Fruit fly (Drosophila melanogaster) whole organism, embryonic: ENCODE results near the gene Phs.

Experiments
- CG10267 ChIP-seq: fragments of 200-800 bp; sonication (Bioruptor generic); optimal IDR thresholded peaks from 2 replicates; lab custom pipeline; 2018; ENCODE audit warnings: missing biosample characterization, mild to moderate bottlenecking, missing genetic modification characterization, moderate library complexity
- CG10979 ChIP-seq: fragments of 200-800 bp; sonication (Bioruptor generic); optimal IDR thresholded peaks from 2 replicates; lab custom pipeline; 2018; ENCODE audit warnings: missing biosample characterization, mild to moderate bottlenecking, missing genetic modification characterization, moderate library complexity
- CG11085 ChIP-seq: fragments of 200-800 bp; sonication (Bioruptor generic); IDR thresholded peaks from 2 replicates; pipeline ENCODE4 v1.3.6; 2022; ENCODE audit warnings: missing biosample characterization, missing genetic modification characterization
- CG11723 ChIP-seq: fragments of 200-800 bp; sonication (Bioruptor generic); optimal IDR thresholded peaks from 2 replicates; lab custom pipeline; 2017; ENCODE audit warnings: missing biosample characterization, mild to moderate bottlenecking, missing genetic modification characterization
- CG1233 ChIP-seq: fragments of 200-800 bp; sonication (Bioruptor generic); optimal IDR thresholded peaks from 4 replicates; lab custom pipeline; 2018; ENCODE audit warnings: missing biosample characterization, mild to moderate bottlenecking, missing genetic modification characterization
- CG12391 ChIP-seq: fragments of 200-800 bp; sonication (Bioruptor generic); optimal IDR thresholded peaks from 3 replicates; lab custom pipeline; 2018; ENCODE audit warnings: missing biosample characterization, mild to moderate bottlenecking, missing genetic modification characterization, moderate library complexity
- CG12659 ChIP-seq: fragments of 200-800 bp; sonication (Bioruptor generic); optimal IDR thresholded peaks from 3 replicates; lab custom pipeline; 2017; ENCODE audit warnings: mild to moderate bottlenecking, missing biosample characterization, missing genetic modification reagents, missing genetic modification characterization
- CG13775 ChIP-seq: fragments of 200-800 bp; sonication (Bioruptor generic); optimal IDR thresholded peaks from 3 replicates; lab custom pipeline; 2017; ENCODE audit warnings: missing biosample characterization, mild to moderate bottlenecking, missing genetic modification characterization
- CG14710 ChIP-seq: fragments of 200-800 bp; sonication (Bioruptor generic); optimal IDR thresholded peaks from 3 replicates; lab custom pipeline; 2019; ENCODE audit warnings: missing biosample characterization, mild to moderate bottlenecking, missing genetic modification characterization, moderate library complexity
- CG1529 ChIP-seq: fragments of 200-800 bp; sonication (Bioruptor generic); optimal IDR thresholded peaks from 3 replicates; lab custom pipeline; 2018; ENCODE audit warnings: missing biosample characterization, missing genetic modification characterization
- CG15601 ChIP-seq: fragments of 200-800 bp; sonication (Bioruptor generic); optimal IDR thresholded peaks from 3 replicates; lab custom pipeline; 2019; ENCODE audit warnings: missing biosample characterization, mild to moderate bottlenecking, missing genetic modification characterization, moderate library complexity
- CG1602 ChIP-seq: fragments of 200-800 bp; sonication (Bioruptor generic); optimal IDR thresholded peaks from 3 replicates; lab custom pipeline; 2016; ENCODE audit warnings: missing biosample characterization, missing genetic modification characterization
- CG16815 ChIP-seq: fragments of 200-800 bp; sonication (Bioruptor generic); optimal IDR thresholded peaks from 3 replicates; lab custom pipeline; 2017; ENCODE audit warnings: missing biosample characterization, mild to moderate bottlenecking, missing genetic modification characterization
- CG17359 ChIP-seq: fragments of 200-800 bp; sonication (Bioruptor generic); optimal IDR thresholded peaks from 3 replicates; lab custom pipeline; 2018; ENCODE audit warnings: missing biosample characterization, mild to moderate bottlenecking, missing genetic modification characterization, moderate library complexity
- CG18619 ChIP-seq: fragments of 200-800 bp; sonication (Bioruptor generic); optimal IDR thresholded peaks from 3 replicates; lab custom pipeline; 2017; ENCODE audit warnings: missing biosample characterization, mild to moderate bottlenecking, missing genetic modification characterization
- CG30403 ChIP-seq: fragments of 200-800 bp; sonication (Bioruptor generic); optimal IDR thresholded peaks from 3 replicates; lab custom pipeline; 2016; ENCODE audit warnings: missing biosample characterization, missing genetic modification characterization
- CG31441 ChIP-seq: fragments of 200-800 bp; sonication (Bioruptor generic); IDR thresholded peaks from 2 replicates; pipeline ENCODE4 v1.3.6; 2022; ENCODE audit warnings: missing biosample characterization, missing genetic modification characterization
- CG33557 ChIP-seq: fragments of 200-800 bp; sonication (Bioruptor generic); optimal IDR thresholded peaks from 2 replicates; lab custom pipeline; 2019; ENCODE audit warnings: missing biosample characterization, mild to moderate bottlenecking, missing genetic modification characterization, moderate library complexity
- CG5245 ChIP-seq: fragments of 200-800 bp; sonication (Bioruptor generic); optimal IDR thresholded peaks from 3 replicates; lab custom pipeline; 2016; ENCODE audit warnings: missing biosample characterization, missing genetic modification characterization
- CG6175 ChIP-seq: fragments of 200-800 bp; sonication (Bioruptor generic); IDR thresholded peaks from 3 replicates; pipeline ENCODE4 v1.3.6; 2022; ENCODE audit warnings: missing biosample characterization, missing genetic modification characterization
- CG8924 ChIP-seq: fragments of 200-800 bp; optimal IDR thresholded peaks from 3 replicates; lab custom pipeline; 2019; ENCODE audit warnings: missing biosample characterization, mild to moderate bottlenecking, missing genetic modification characterization, moderate library complexity
- Chrac-16 ChIP-seq: fragments of 200-800 bp; sonication (Bioruptor generic); optimal IDR thresholded peaks from 3 replicates; lab custom pipeline; 2016; ENCODE audit warnings: missing biosample characterization, missing genetic modification characterization
- CoRest ChIP-seq: fragments of 200-800 bp; sonication (Bioruptor generic); optimal IDR thresholded peaks from 3 replicates; lab custom pipeline; 2018; ENCODE audit warnings: missing biosample characterization, mild to moderate bottlenecking, missing genetic modification characterization, moderate library complexity
- CrebB ChIP-seq: fragments of 200-800 bp; sonication (Bioruptor generic); optimal IDR thresholded peaks from 3 replicates; lab custom pipeline; 2018; ENCODE audit warnings: missing biosample characterization, mild to moderate bottlenecking, missing genetic modification characterization
- D19A ChIP-seq: fragments of 200-800 bp; optimal IDR thresholded peaks from 3 replicates; lab custom pipeline; 2019; ENCODE audit warnings: missing biosample characterization, mild to moderate bottlenecking, missing genetic modification characterization, moderate library complexity
- Fer2 ChIP-seq: fragments of 200-800 bp; sonication (Bioruptor generic); optimal IDR thresholded peaks from 2 replicates; lab custom pipeline; 2018; ENCODE audit warnings: missing biosample characterization, mild to moderate bottlenecking, missing genetic modification characterization, moderate library complexity
- Hsf ChIP-seq: fragments of 200-800 bp; sonication (Bioruptor generic); optimal IDR thresholded peaks from 3 replicates; lab custom pipeline; 2016; ENCODE audit warnings: missing biosample characterization, missing genetic modification characterization
- Jarid2 ChIP-seq: fragments of 200-800 bp; sonication (Bioruptor generic); optimal IDR thresholded peaks from 3 replicates; lab custom pipeline; 2017; ENCODE audit warnings: mild to moderate bottlenecking, missing biosample characterization, missing genetic modification reagents, missing genetic modification characterization
- Med ChIP-seq: fragments of 200-800 bp; sonication (Bioruptor generic); peaks from one replicate; lab custom pipeline; 2016; ENCODE audit warnings: missing biosample characterization, missing genetic modification characterization, mild to moderate bottlenecking, inconsistent platforms, moderate library complexity
- Spps ChIP-seq: fragments of 200-800 bp; sonication (Bioruptor generic); optimal IDR thresholded peaks from 2 replicates; lab custom pipeline; 2018; ENCODE audit warnings: missing biosample characterization, mild to moderate bottlenecking, missing genetic modification characterization
- Xrp1 ChIP-seq: fragments of 200-800 bp; sonication (Bioruptor generic); IDR thresholded peaks from 2 replicates; pipeline ENCODE4 v1.3.6; 2022; ENCODE audit warnings: missing biosample characterization, missing genetic modification characterization
- bbx ChIP-seq: fragments of 200-800 bp; sonication (Bioruptor generic); IDR thresholded peaks from 2 replicates; pipeline ENCODE4 v1.3.6; 2022; ENCODE audit warnings: missing biosample characterization, missing genetic modification characterization; ENCODE audit not compliant: partially characterized antibody
- chif ChIP-seq, 2 experiments: fragments of 200-800 bp; sonication (Bioruptor generic); optimal IDR thresholded peaks; 3 replicates each; lab custom pipeline; 2016; ENCODE audit warnings: missing biosample characterization in 2 of 2, missing genetic modification characterization in 2 of 2
- dmrt99B ChIP-seq: fragments of 200-800 bp; sonication (Bioruptor generic); optimal IDR thresholded peaks from 2 replicates; lab custom pipeline; 2018; ENCODE audit warnings: missing biosample characterization, mild to moderate bottlenecking, missing genetic modification characterization, moderate library complexity
- dpn ChIP-seq, 2 experiments: fragments of 200-800 bp; sonication (Bioruptor generic); optimal IDR thresholded peaks; 3 replicates each; lab custom pipeline; 2016; ENCODE audit warnings: missing biosample characterization in 2 of 2, missing genetic modification characterization in 2 of 2
- fd102C ChIP-seq: fragments of 200-800 bp; sonication (Bioruptor generic); optimal IDR thresholded peaks from 2 replicates; lab custom pipeline; 2018; ENCODE audit warnings: missing biosample characterization, mild to moderate bottlenecking, missing genetic modification characterization, moderate library complexity
- lab ChIP-seq: fragments of 200-800 bp; sonication (Bioruptor generic); optimal IDR thresholded peaks from 3 replicates; lab custom pipeline; 2017; ENCODE audit warnings: missing biosample characterization, missing genetic modification characterization, mild to moderate bottlenecking, moderate library complexity, missing genetic modification reagents
- nmo ChIP-seq: fragments of 200-800 bp; sonication (Bioruptor generic); optimal IDR thresholded peaks from 2 replicates; lab custom pipeline; 2018; ENCODE audit warnings: missing biosample characterization, mild to moderate bottlenecking, missing genetic modification characterization, moderate library complexity
- onecut ChIP-seq: fragments of 200-800 bp; sonication (Bioruptor generic); IDR thresholded peaks from 2 replicates; pipeline ENCODE4 v1.3.6; 2022; ENCODE audit warnings: missing biosample characterization, missing genetic modification characterization
- otp ChIP-seq: fragments of 200-800 bp; sonication (Bioruptor generic); IDR thresholded peaks from 3 replicates; pipeline ENCODE4, ENCODE4 v1.3.6; 2022; ENCODE audit warnings: missing biosample characterization, missing genetic modification characterization
- phol ChIP-seq: fragments of 200-800 bp; sonication (Bioruptor generic); optimal IDR thresholded peaks from 3 replicates; lab custom pipeline; 2018; ENCODE audit warnings: missing biosample characterization, mild to moderate bottlenecking, missing genetic modification characterization, moderate library complexity
- pita ChIP-seq: fragments of 200-800 bp; sonication (Bioruptor generic); optimal IDR thresholded peaks from 2 replicates; lab custom pipeline; 2017; ENCODE audit warnings: missing biosample characterization, mild to moderate bottlenecking, missing genetic modification characterization
- pum ChIP-seq: fragments of 200-800 bp; sonication (Bioruptor generic); optimal IDR thresholded peaks from 2 replicates; lab custom pipeline; 2016; ENCODE audit warnings: missing biosample characterization, missing genetic modification characterization
- repo ChIP-seq: fragments of 200-800 bp; sonication (Bioruptor generic); optimal IDR thresholded peaks from 2 replicates; lab custom pipeline; 2016; ENCODE audit warnings: missing biosample characterization, missing genetic modification characterization
- ro ChIP-seq: fragments of 200-800 bp; sonication (Bioruptor generic); IDR thresholded peaks from 2 replicates; pipeline ENCODE4 v1.3.6; 2022; ENCODE audit warnings: missing biosample characterization, missing genetic modification characterization
- sens ChIP-seq: fragments of 200-800 bp; sonication (Bioruptor generic); peaks from one replicate; lab custom pipeline; 2016; ENCODE audit warnings: missing biosample characterization, missing genetic modification characterization
- tio ChIP-seq: fragments of 200-800 bp; sonication (Bioruptor generic); optimal IDR thresholded peaks from 2 replicates; lab custom pipeline; 2017; ENCODE audit warnings: missing biosample characterization, missing genetic modification characterization, inconsistent platforms
- ttk ChIP-seq: fragments of 200-800 bp; sonication (Bioruptor generic); IDR thresholded peaks from 2 replicates; pipeline ENCODE4 v2.1.2; 2022; ENCODE audit warnings: missing biosample characterization, missing genetic modification characterization
- unpg ChIP-seq: fragments of 200-800 bp; sonication (Bioruptor generic); optimal IDR thresholded peaks from 3 replicates; lab custom pipeline; 2018; ENCODE audit warnings: missing biosample characterization, mild to moderate bottlenecking, missing genetic modification characterization, moderate library complexity
- zf30C ChIP-seq: fragments of 200-800 bp; sonication (Bioruptor generic); optimal IDR thresholded peaks from 3 replicates; lab custom pipeline; 2018; ENCODE audit warnings: missing biosample characterization, mild to moderate bottlenecking, missing genetic modification characterization

Phs gene

dm6 chr3L:15672800-15673199 is 53.1 kb downstream of the Phs start:
- TF ChIP-seq bbx (no peak), Jarid2 (GFP tag; lab: Kevin White, UChicago) (no peak), CG18619 (GFP tag; lab: Kevin White, UChicago) (no peak), ttk (no peak), CG8924 (tag; lab: Kevin White, UChicago) (peak; percentile 31), pum (GFP tag; lab: Kevin White, UChicago) (no peak), CG1233 (GFP tag; lab: Kevin White, UChicago) (no peak), Spps (tag; lab: Kevin White, UChicago) (peak; percentile 31), zf30C (GFP tag; lab: Kevin White, UChicago) (peak; percentile 19), pita (GFP tag; lab: Kevin White, UChicago) (no peak), chif (GFP tag; optimal IDR thresholded peaks at IDR 0.05; lab: Kevin White, UChicago) (peak; percentile 20 to 29), Hsf (peak; percentile 34), CG12391 (tag; lab: Kevin White, UChicago) (peak; percentile 54), tio (GFP tag; lab: Kevin White, UChicago) (peak; percentile 29), otp (GFP tag; lab: Robert Waterston, UW) (0 out of 3 replicates have a peak, but pooled peaks have one; percentile 15), CG33557 (GFP tag; lab: Kevin White, UChicago) (peak; percentile 54), lab (no peak), phol (peak; percentile 48), fd102C (GFP tag; lab: Kevin White, UChicago) (peak; percentile 36), D19A (tag; lab: Kevin White, UChicago) (peak; percentile 60), ro (GFP tag; lab: Robert Waterston, UW) (no peak), CG16815 (GFP tag; lab: Kevin White, UChicago) (peak; percentile 36), sens (GFP tag; lab: Kevin White, UChicago) (peak; percentile 87), CG6175 (GFP tag; lab: Robert Waterston, UW) (no peak), CG10979 (peak; percentile 69), CG1529 (GFP tag; lab: Kevin White, UChicago) (peak; percentile 13), CG15601 (peak; percentile 35), repo (GFP tag; lab: Kevin White, UChicago) (no peak), CG14710 (tag; lab: Kevin White, UChicago) (peak; percentile 55), CG11085 (GFP tag; lab: Robert Waterston, UW) (no peak), CG12659 (GFP tag; lab: Kevin White, UChicago) (no peak), CG11723 (GFP tag; lab: Kevin White, UChicago) (no peak), CoRest (tag; lab: Kevin White, UChicago) (peak; percentile 30), CG1602 (GFP tag; lab: Kevin White, UChicago) (peak; percentile 15), CrebB (tag; lab: Kevin White, UChicago) (no peak), Chrac-16 (GFP tag; lab: Kevin White, UChicago) (peak; percentile 30), dpn (GFP tag; optimal IDR thresholded peaks at IDR 0.05; lab: Kevin White, UChicago) (peak in 1 of 2 experiments; percentile 20), CG10267 (tag; lab: Kevin White, UChicago) (peak; percentile 57), CG30403 (GFP tag; lab: Kevin White, UChicago) (peak; percentile 14), CG5245 (GFP tag; lab: Kevin White, UChicago) (peak; percentile 9), CG13775 (no peak), Xrp1 (GFP tag; lab: Robert Waterston, UW) (peak; percentile 62; the same call in 1 of the 2 replicates), dmrt99B (peak; percentile 23), onecut (0 out of 2 replicates have a peak, but pooled peaks have one; percentile 11), unpg (GFP tag; lab: Kevin White, UChicago) (peak; percentile 51), CG17359 (tag; lab: Kevin White, UChicago) (peak; percentile 11), nmo (GFP tag; lab: Kevin White, UChicago) (peak; percentile 59), CG31441 (peak; percentile 58), Fer2 (tag; lab: Kevin White, UChicago) (no peak), Med (peak; percentile 77)
